Fruit fly (Drosophila melanogaster) whole organism, embryonic: ENCODE measurements around the gene UQCR-14.
A peak's percentile ranks its signal among the peaks of the same experiment; 100 is the strongest.

Experiments
- CG10147 ChIP-seq: fragments of 200-800 bp; sonication (Bioruptor generic); optimal IDR thresholded peaks from 2 replicates; lab custom pipeline; 2019; ENCODE audit warnings: missing biosample characterization, mild to moderate bottlenecking, missing genetic modification characterization, moderate library complexity
- CG10462 ChIP-seq: fragments of 200-800 bp; sonication (Bioruptor generic); optimal IDR thresholded peaks from 2 replicates; lab custom pipeline; 2016; ENCODE audit warnings: missing biosample characterization, missing genetic modification characterization
- CG11723 ChIP-seq: fragments of 200-800 bp; sonication (Bioruptor generic); optimal IDR thresholded peaks from 2 replicates; lab custom pipeline; 2017; ENCODE audit warnings: missing biosample characterization, mild to moderate bottlenecking, missing genetic modification characterization
- CG1233 ChIP-seq: fragments of 200-800 bp; sonication (Bioruptor generic); optimal IDR thresholded peaks from 4 replicates; lab custom pipeline; 2018; ENCODE audit warnings: missing biosample characterization, mild to moderate bottlenecking, missing genetic modification characterization
- CG12391 ChIP-seq: fragments of 200-800 bp; sonication (Bioruptor generic); optimal IDR thresholded peaks from 3 replicates; lab custom pipeline; 2018; ENCODE audit warnings: missing biosample characterization, mild to moderate bottlenecking, missing genetic modification characterization, moderate library complexity
- CG13287 ChIP-seq: fragments of 200-800 bp; sonication (Bioruptor generic); IDR thresholded peaks from 2 replicates; pipeline ENCODE4 v1.3.6; 2022; ENCODE audit warnings: missing biosample characterization, missing genetic modification characterization; ENCODE audit not compliant: partially characterized antibody
- CG17568 ChIP-seq: fragments of 200-800 bp; sonication (Bioruptor generic); optimal IDR thresholded peaks from 2 replicates; lab custom pipeline; 2018; ENCODE audit warnings: missing biosample characterization, mild to moderate bottlenecking, missing genetic modification characterization, moderate library complexity
- CG2199 ChIP-seq: fragments of 200-800 bp; sonication (Bioruptor generic); IDR thresholded peaks from 3 replicates; pipeline ENCODE4 v1.3.6; 2022; ENCODE audit warnings: missing biosample characterization, missing genetic modification characterization
- CG31224 ChIP-seq: fragments of 200-800 bp; sonication (Bioruptor generic); IDR thresholded peaks from 2 replicates; pipeline ENCODE4 v1.3.6; 2022; ENCODE audit warnings: missing biosample characterization, missing genetic modification characterization
- CG33557 ChIP-seq: fragments of 200-800 bp; sonication (Bioruptor generic); optimal IDR thresholded peaks from 2 replicates; lab custom pipeline; 2019; ENCODE audit warnings: missing biosample characterization, mild to moderate bottlenecking, missing genetic modification characterization, moderate library complexity
- CG3847 ChIP-seq: fragments of 200-800 bp; sonication (Bioruptor generic); IDR thresholded peaks from 2 replicates; pipeline ENCODE4 v1.3.6; 2022; ENCODE audit warnings: missing biosample characterization, missing genetic modification characterization
- CG6272 ChIP-seq: fragments of 200-800 bp; sonication (Bioruptor generic); IDR thresholded peaks from 2 replicates; pipeline ENCODE4 v1.3.6; 2022; ENCODE audit warnings: missing biosample characterization, missing genetic modification characterization
- CG6765 ChIP-seq: fragments of 200-800 bp; sonication (Bioruptor generic); optimal IDR thresholded peaks from 3 replicates; lab custom pipeline; 2017; ENCODE audit warnings: missing biosample characterization, mild to moderate bottlenecking, missing genetic modification characterization
- CG7786 ChIP-seq: fragments of 200-800 bp; sonication (Bioruptor generic); optimal IDR thresholded peaks from 2 replicates; lab custom pipeline; 2016; ENCODE audit warnings: missing biosample characterization, missing genetic modification characterization
- CG9932 ChIP-seq: fragments of 200-800 bp; sonication (Bioruptor generic); IDR thresholded peaks from 2 replicates; pipeline ENCODE4 v1.3.6; 2022; ENCODE audit warnings: missing biosample characterization, missing genetic modification characterization
- CTCF ChIP-seq: fragments of 200-800 bp; sonication (Bioruptor generic); optimal IDR thresholded peaks from 2 replicates; lab custom pipeline; 2017; ENCODE audit warnings: missing biosample characterization, mild to moderate bottlenecking, missing genetic modification characterization, moderate library complexity
- CoRest ChIP-seq: fragments of 200-800 bp; sonication (Bioruptor generic); optimal IDR thresholded peaks from 3 replicates; lab custom pipeline; 2018; ENCODE audit warnings: missing biosample characterization, mild to moderate bottlenecking, missing genetic modification characterization, moderate library complexity
- D19B ChIP-seq: fragments of 200-800 bp; sonication (Bioruptor generic); optimal IDR thresholded peaks from 2 replicates; lab custom pipeline; 2017; ENCODE audit warnings: missing biosample characterization, mild to moderate bottlenecking, missing genetic modification characterization
- Doc2 ChIP-seq: fragments of 200-800 bp; sonication (Bioruptor generic); IDR thresholded peaks from 2 replicates; pipeline ENCODE4 v1.3.6; 2022; ENCODE audit warnings: missing biosample characterization, missing genetic modification characterization
- Drgx ChIP-seq: fragments of 200-800 bp; sonication (Bioruptor generic); IDR thresholded peaks from 2 replicates; pipeline ENCODE4 v1.3.6; 2022; ENCODE audit warnings: missing biosample characterization, missing genetic modification characterization
- Eip74EF ChIP-seq, 2 experiments: fragments of 200-800 bp in 1 of 2; fragments of >200 bp in 1 of 2; sonication (Bioruptor generic) in 1 of 2; optimal IDR thresholded peaks; 2 replicates each; lab custom pipeline; 2017 to 2019; ENCODE audit warnings: missing biosample characterization in 2 of 2, missing genetic modification characterization in 2 of 2, mild to moderate bottlenecking in 1 of 2, moderate library complexity in 1 of 2
- H15 ChIP-seq: fragments of 200-800 bp; sonication (Bioruptor generic); IDR thresholded peaks from 3 replicates; pipeline ENCODE4 v1.3.6; 2022; ENCODE audit warnings: missing biosample characterization, missing genetic modification characterization
- HLH3B ChIP-seq: fragments of 200-800 bp; sonication (Bioruptor generic); IDR thresholded peaks from 2 replicates; pipeline ENCODE4 v1.3.6; 2022; ENCODE audit warnings: missing biosample characterization, missing genetic modification characterization
- HLH4C ChIP-seq: fragments of 200-800 bp; sonication (Bioruptor generic); IDR thresholded peaks from 3 replicates; pipeline ENCODE4 v1.3.6; 2022; ENCODE audit warnings: missing biosample characterization, missing genetic modification characterization; ENCODE audit not compliant: partially characterized antibody
- HLH54F ChIP-seq: fragments of 200-800 bp; sonication (Bioruptor generic); optimal IDR thresholded peaks from 3 replicates; lab custom pipeline; 2016; ENCODE audit warnings: missing biosample characterization, missing genetic modification characterization
- HmgZ ChIP-seq: fragments of 200-800 bp; sonication (Bioruptor generic); optimal IDR thresholded peaks from 2 replicates; lab custom pipeline; 2018; ENCODE audit warnings: missing biosample characterization, mild to moderate bottlenecking, missing genetic modification characterization
- Hr39 ChIP-seq: fragments of >200 bp; optimal IDR thresholded peaks from 2 replicates; lab custom pipeline; 2017
- Myb ChIP-seq: fragments of 200-800 bp; sonication (Bioruptor generic); optimal IDR thresholded peaks from 2 replicates; lab custom pipeline; 2016; ENCODE audit warnings: missing biosample characterization, missing genetic modification characterization
- Neu2 ChIP-seq: fragments of 200-800 bp; sonication (Bioruptor generic); optimal IDR thresholded peaks from 3 replicates; lab custom pipeline; 2016; ENCODE audit warnings: missing biosample characterization, missing genetic modification characterization, borderline replicate concordance
- Spps ChIP-seq: fragments of 200-800 bp; sonication (Bioruptor generic); optimal IDR thresholded peaks from 2 replicates; lab custom pipeline; 2018; ENCODE audit warnings: missing biosample characterization, mild to moderate bottlenecking, missing genetic modification characterization
- Sry-δ ChIP-seq: fragments of 200-800 bp; sonication (Bioruptor generic); optimal IDR thresholded peaks from 2 replicates; lab custom pipeline; 2016; ENCODE audit warnings: missing biosample characterization, missing genetic modification characterization
- Stat92E ChIP-seq, 3 experiments: fragments of >200 bp in 2 of 3; fragments of 200-800 bp in 1 of 3; sonication (Bioruptor generic) in 1 of 3; optimal IDR thresholded peaks; 2 replicates each; lab custom pipeline; 2017 to 2019; ENCODE audit warnings: missing biosample characterization in 3 of 3, missing genetic modification characterization in 3 of 3, mild to moderate bottlenecking in 1 of 3, moderate library complexity in 1 of 3
- Tbp ChIP-seq: fragments of >200 bp; optimal IDR thresholded peaks from 2 replicates; lab custom pipeline; 2018; ENCODE audit warnings: missing biosample characterization, missing genetic modification characterization
- exex ChIP-seq: fragments of 200-800 bp; sonication (Bioruptor generic); optimal IDR thresholded peaks from 4 replicates; lab custom pipeline; 2018; ENCODE audit warnings: missing biosample characterization, mild to moderate bottlenecking, missing genetic modification characterization, moderate library complexity
- eyg ChIP-seq: fragments of 200-800 bp; sonication (Bioruptor generic); optimal IDR thresholded peaks from 3 replicates; lab custom pipeline; 2016; ENCODE audit warnings: missing biosample characterization, missing genetic modification characterization
- gcm2 ChIP-seq: fragments of 200-800 bp; sonication (Bioruptor generic); optimal IDR thresholded peaks from 2 replicates; lab custom pipeline; 2016; ENCODE audit warnings: missing biosample characterization, missing genetic modification characterization
- gfzf ChIP-seq: fragments of 200-800 bp; sonication (Bioruptor generic); optimal IDR thresholded peaks from 2 replicates; lab custom pipeline; 2016; ENCODE audit warnings: missing biosample characterization, mild to moderate bottlenecking, missing genetic modification characterization, moderate library complexity
- ind ChIP-seq: fragments of 200-800 bp; sonication (Bioruptor generic); optimal IDR thresholded peaks from 3 replicates; lab custom pipeline; 2016; ENCODE audit warnings: missing biosample characterization, missing genetic modification characterization
- lbe ChIP-seq: fragments of 200-800 bp; sonication (Bioruptor generic); optimal IDR thresholded peaks from 2 replicates; lab custom pipeline; 2016; ENCODE audit warnings: missing biosample characterization, mild to moderate bottlenecking, missing genetic modification characterization
- lmd ChIP-seq: fragments of 200-800 bp; sonication (Bioruptor generic); IDR thresholded peaks from 2 replicates; pipeline ENCODE4 v1.3.6; 2022; ENCODE audit warnings: missing biosample characterization, missing genetic modification characterization
- nerfin-2 ChIP-seq: fragments of 200-800 bp; sonication (Bioruptor generic); IDR thresholded peaks from 2 replicates; pipeline ENCODE4 v1.3.6; 2022; ENCODE audit warnings: missing biosample characterization, missing genetic modification characterization; ENCODE audit not compliant: partially characterized antibody
- oc ChIP-seq: fragments of 200-800 bp; sonication (Bioruptor generic); optimal IDR thresholded peaks from 2 replicates; lab custom pipeline; 2018; ENCODE audit warnings: missing biosample characterization, mild to moderate bottlenecking, missing genetic modification characterization, moderate library complexity
- onecut ChIP-seq: fragments of 200-800 bp; sonication (Bioruptor generic); IDR thresholded peaks from 2 replicates; pipeline ENCODE4 v1.3.6; 2022; ENCODE audit warnings: missing biosample characterization, missing genetic modification characterization
- pum ChIP-seq: fragments of 200-800 bp; sonication (Bioruptor generic); optimal IDR thresholded peaks from 2 replicates; lab custom pipeline; 2016; ENCODE audit warnings: missing biosample characterization, missing genetic modification characterization
- schlank ChIP-seq: fragments of 200-800 bp; sonication (Bioruptor generic); optimal IDR thresholded peaks from 2 replicates; lab custom pipeline; 2018; ENCODE audit warnings: missing biosample characterization, mild to moderate bottlenecking, missing genetic modification characterization
- sens-2 ChIP-seq: fragments of 200-800 bp; sonication (Bioruptor generic); IDR thresholded peaks from 2 replicates; pipeline ENCODE4 v1.3.6; 2022; ENCODE audit warnings: missing biosample characterization, missing genetic modification characterization
- shn ChIP-seq: fragments of 200-800 bp; sonication (Bioruptor generic); optimal IDR thresholded peaks from 3 replicates; lab custom pipeline; 2016; ENCODE audit warnings: missing biosample characterization, missing genetic modification characterization
- sisA ChIP-seq: fragments of 200-800 bp; sonication (Bioruptor generic); IDR thresholded peaks from 2 replicates; pipeline ENCODE4 v1.3.6; 2022; ENCODE audit warnings: missing biosample characterization, missing genetic modification characterization
- tup ChIP-seq: fragments of 200-800 bp; sonication (Bioruptor generic); optimal IDR thresholded peaks from 2 replicates; lab custom pipeline; 2016; ENCODE audit warnings: missing biosample characterization, mild to moderate bottlenecking, missing genetic modification characterization, moderate library complexity
- tx ChIP-seq: fragments of 200-800 bp; sonication (Bioruptor generic); optimal IDR thresholded peaks from 2 replicates; lab custom pipeline; 2016; ENCODE audit warnings: missing biosample characterization, missing genetic modification characterization
- z ChIP-seq: fragments of 200-800 bp; sonication (Bioruptor generic); IDR thresholded peaks from 3 replicates; pipeline ENCODE4 v1.3.6; 2022; ENCODE audit warnings: missing biosample characterization, missing genetic modification characterization
- zfh1 ChIP-seq: fragments of 200-800 bp; sonication (Bioruptor generic); IDR thresholded peaks from 3 replicates; pipeline ENCODE4 v1.3.6; 2022; ENCODE audit warnings: missing biosample characterization, missing genetic modification characterization

UQCR-14 gene

dm6 chrX:16278783-16279182, 7.3 kb upstream of the UQCR-14 start (continued):
- TF ChIP-seq exex (tag; lab: Kevin White, UChicago): peak; percentile 34
- TF ChIP-seq lbe (GFP tag; lab: Kevin White, UChicago): peak; percentile 53
- peak; percentile 46 for TF ChIP-seq schlank (tag; lab: Kevin White, UChicago)
- peak; percentile 53 for TF ChIP-seq CG9932 (GFP tag; lab: Robert Waterston, UW)
- peak; percentile 61 for TF ChIP-seq CG7786 (GFP tag; lab: Kevin White, UChicago)
- TF ChIP-seq H15 (GFP tag; lab: Robert Waterston, UW): peak; percentile 67; the same call in 2 of the 3 replicates
- no peak for TF ChIP-seq Neu2
- TF ChIP-seq z (GFP tag; lab: Robert Waterston, UW): no peak
- peak; percentile 74; the same call in 2 of the 3 replicates for TF ChIP-seq CG2199
- TF ChIP-seq HLH3B (GFP tag; lab: Robert Waterston, UW): peak; percentile 85
- peak; percentile 82 for TF ChIP-seq CG1233 (GFP tag; lab: Kevin White, UChicago)
- peak; percentile 35 for TF ChIP-seq D19B (GFP tag; lab: Kevin White, UChicago)
- TF ChIP-seq HLH54F: peak; percentile 15
- peak; percentile 66 for TF ChIP-seq CG3847
- no peak for TF ChIP-seq CG13287 (GFP tag; lab: Robert Waterston, UW)
- TF ChIP-seq sisA (GFP tag; lab: Robert Waterston, UW): peak; percentile 79
- peak; percentile 71 for TF ChIP-seq CG6765 (GFP tag; lab: Kevin White, UChicago)
- TF ChIP-seq CTCF (GFP tag; lab: Kevin White, UChicago): peak; percentile 45
- TF ChIP-seq sens-2: peak; percentile 85
- peak; percentile 84 for TF ChIP-seq Spps (tag; lab: Kevin White, UChicago)
- TF ChIP-seq pum (GFP tag; lab: Kevin White, UChicago): peak; percentile 16
- TF ChIP-seq zfh1 (GFP tag; lab: Robert Waterston, UW): peak; percentile 84
- peak; percentile 71 for TF ChIP-seq CG10147 (GFP tag; lab: Kevin White, UChicago)
- no peak for TF ChIP-seq nerfin-2 (GFP tag; lab: Robert Waterston, UW)
- peak; percentile 21 for TF ChIP-seq tup (GFP tag; lab: Kevin White, UChicago)
- peak; percentile 87 for TF ChIP-seq CG11723 (GFP tag; lab: Kevin White, UChicago)
- no peak for TF ChIP-seq gcm2 (GFP tag; lab: Kevin White, UChicago)
- peak; percentile 46 for TF ChIP-seq CG6272 (GFP tag; lab: Robert Waterston, UW)
- peak; percentile 79 for TF ChIP-seq HmgZ (tag; lab: Kevin White, UChicago)
- TF ChIP-seq gfzf (GFP tag; lab: Kevin White, UChicago): no peak
- peak; percentile 79 for TF ChIP-seq lmd
- no peak for TF ChIP-seq eyg (GFP tag; lab: Kevin White, UChicago)
- peak; percentile 37 for TF ChIP-seq onecut (GFP tag; lab: Robert Waterston, UW)
- peak; percentile 60; the same call in 1 of the 2 replicates for TF ChIP-seq CG31224 (GFP tag; lab: Robert Waterston, UW)
- no peak for TF ChIP-seq HLH4C (GFP tag; lab: Robert Waterston, UW)
- TF ChIP-seq Myb (GFP tag; lab: Kevin White, UChicago): no peak
- no peak for TF ChIP-seq Doc2 (GFP tag; lab: Robert Waterston, UW)
- TF ChIP-seq CG17568 (GFP tag; lab: Kevin White, UChicago): peak; percentile 86
- TF ChIP-seq Drgx (GFP tag; lab: Robert Waterston, UW): peak; percentile 87
- peak in 1 of 3 experiments; percentile 61 for TF ChIP-seq Stat92E (GFP tag; optimal IDR thresholded peaks at IDR 0.05; lab: Kevin White, UChicago)
- TF ChIP-seq Tbp (GFP tag; lab: Kevin White, UChicago): no peak
- TF ChIP-seq Sry-δ: no peak
- peak in 1 of 2 experiments; percentile 79 for TF ChIP-seq Eip74EF (GFP tag; optimal IDR thresholded peaks at IDR 0.05; lab: Kevin White, UChicago)
- peak; percentile 75 for TF ChIP-seq oc
- TF ChIP-seq CG10462 (GFP tag; lab: Kevin White, UChicago): peak; percentile 39
- TF ChIP-seq CoRest (tag; lab: Kevin White, UChicago): peak; percentile 80
- peak; percentile 66 for TF ChIP-seq ind (GFP tag; lab: Kevin White, UChicago)
- TF ChIP-seq CG33557 (GFP tag; lab: Kevin White, UChicago): peak; percentile 91
- peak; percentile 88 for TF ChIP-seq CG12391 (tag; lab: Kevin White, UChicago)
- peak; percentile 31 for TF ChIP-seq tx (GFP tag; lab: Kevin White, UChicago)
- TF ChIP-seq shn: peak; percentile 23
- no peak for TF ChIP-seq Hr39 (lab: Kevin White, UChicago)
